Worm (Caenorhabditis elegans) whole organism, L1 larva: Measurements from ENCODE around the gene C07A9.13.

Experiments
- blmp-1 ChIP-seq: fragments of 150-350 bp; optimal IDR thresholded peaks from 2 replicates; lab custom pipeline; 2014; ENCODE audit warnings: missing biosample characterization, missing genetic modification characterization
- ceh-8 ChIP-seq: fragments of 200-800 bp; sonication (Bioruptor generic); optimal IDR thresholded peaks from 2 replicates; lab custom pipeline; 2018; ENCODE audit warnings: mild to moderate bottlenecking, missing genetic modification characterization, moderate library complexity, missing compliant biosample characterization
- ceh-88 ChIP-seq: fragments of 200-800 bp; sonication (Bioruptor generic); IDR thresholded peaks from 2 replicates; pipeline ENCODE4 v1.3.6; 2022; ENCODE audit warnings: missing genetic modification characterization, missing compliant biosample characterization
- ceh-90 ChIP-seq: sonication (generic microtip); optimal IDR thresholded peaks from 2 replicates; lab custom pipeline; 2016; ENCODE audit warnings: missing genetic modification characterization, missing compliant biosample characterization
- efl-1 ChIP-seq, 4 experiments: fragments of 150-350 bp; optimal IDR thresholded peaks in 3 of 4; peaks in 1 of 4; 1 replicate in 1 of 4; 2 replicates in 3 of 4; lab custom pipeline; 2014; ENCODE audit warnings: missing biosample characterization in 2 of 4, missing genetic modification characterization in 2 of 4, missing genetic modification reagents in 2 of 4
- elt-2 ChIP-seq: sonication (generic microtip); optimal IDR thresholded peaks from 2 replicates; lab custom pipeline; 2016; ENCODE audit warnings: missing genetic modification characterization, mild to moderate bottlenecking, inconsistent platforms, missing compliant biosample characterization, missing genetic modification reagents
- ets-5 ChIP-seq: fragments of 200-800 bp; sonication (Bioruptor generic); IDR thresholded peaks from 2 replicates; pipeline ENCODE4 v1.3.6; 2022; ENCODE audit warnings: missing genetic modification characterization, missing compliant biosample characterization
- fkh-10 ChIP-seq: sonication (generic microtip); optimal IDR thresholded peaks from 2 replicates; lab custom pipeline; 2017; ENCODE audit warnings: missing biosample characterization, missing genetic modification reagents, missing genetic modification characterization
- fos-1 ChIP-seq: fragments of 150-350 bp; optimal IDR thresholded peaks from 2 replicates; lab custom pipeline; 2014; ENCODE audit warnings: missing biosample characterization, missing genetic modification characterization
- grh-1 ChIP-seq: fragments of 200-800 bp; sonication (Bioruptor generic); IDR thresholded peaks from 2 replicates; pipeline ENCODE4 v1.3.6; 2022; ENCODE audit warnings: missing genetic modification reagents, missing genetic modification characterization, missing compliant biosample characterization
- jun-1 ChIP-seq: fragments of 150-350 bp; optimal IDR thresholded peaks from 2 replicates; lab custom pipeline; 2014; ENCODE audit warnings: missing biosample characterization, missing genetic modification reagents, missing genetic modification characterization
- lin-14 ChIP-seq: fragments of 200-800 bp; sonication (Bioruptor generic); optimal IDR thresholded peaks from 2 replicates; lab custom pipeline; 2018; ENCODE audit warnings: mild to moderate bottlenecking, missing genetic modification characterization, moderate library complexity, missing compliant biosample characterization
- mdl-1 ChIP-seq, 2 experiments: fragments of 150-350 bp; optimal IDR thresholded peaks; 2 replicates each; lab custom pipeline; 2014 to 2017; ENCODE audit warnings: missing biosample characterization in 2 of 2, missing genetic modification characterization in 2 of 2, inconsistent platforms in 1 of 2
- mef-2 ChIP-seq: fragments of 150-350 bp; optimal IDR thresholded peaks from 2 replicates; lab custom pipeline; 2014; ENCODE audit warnings: missing biosample characterization, missing genetic modification characterization
- nhr-237 ChIP-seq: fragments of 150-350 bp; optimal IDR thresholded peaks from 2 replicates; lab custom pipeline; 2014; ENCODE audit warnings: missing biosample characterization, missing genetic modification characterization
- nhr-71 ChIP-seq: sonication (generic microtip); optimal IDR thresholded peaks from 2 replicates; lab custom pipeline; 2016; ENCODE audit warnings: mild to moderate bottlenecking, missing genetic modification characterization, moderate library complexity, missing compliant biosample characterization
- nhr-77 ChIP-seq: fragments of 150-350 bp; optimal IDR thresholded peaks from 2 replicates; lab custom pipeline; 2014; ENCODE audit warnings: missing biosample characterization, missing genetic modification characterization
- nhr-90 ChIP-seq: sonication (generic microtip); optimal IDR thresholded peaks from 2 replicates; lab custom pipeline; 2016; ENCODE audit warnings: mild to moderate bottlenecking, missing genetic modification characterization, missing compliant biosample characterization; ENCODE audit not compliant: poor library complexity
- pag-3 ChIP-seq: sonication (generic microtip); optimal IDR thresholded peaks from 2 replicates; lab custom pipeline; 2017; ENCODE audit warnings: missing genetic modification characterization, mild to moderate bottlenecking, missing compliant biosample characterization, antibody characterized with exemption, borderline replicate concordance; ENCODE audit not compliant: insufficient read depth
- rnt-1 ChIP-seq: sonication (generic microtip); optimal IDR thresholded peaks from 2 replicates; lab custom pipeline; 2016; ENCODE audit warnings: mild to moderate bottlenecking, missing genetic modification characterization, moderate library complexity, missing compliant biosample characterization
- sox-4 ChIP-seq: sonication (generic microtip); optimal IDR thresholded peaks from 2 replicates; lab custom pipeline; 2016; ENCODE audit warnings: missing genetic modification characterization, missing compliant biosample characterization
- swsn-7 ChIP-seq: sonication (generic microtip); optimal IDR thresholded peaks from 2 replicates; lab custom pipeline; 2016; ENCODE audit warnings: missing genetic modification characterization, missing compliant biosample characterization
- tbx-2 ChIP-seq: sonication (generic microtip); optimal IDR thresholded peaks from 2 replicates; lab custom pipeline; 2016; ENCODE audit warnings: missing genetic modification characterization, missing compliant biosample characterization
- zip-4 ChIP-seq: fragments of 200-800 bp; sonication (Bioruptor generic); optimal IDR thresholded peaks from 2 replicates; lab custom pipeline; 2018; ENCODE audit warnings: mild to moderate bottlenecking, missing genetic modification characterization, moderate library complexity, missing compliant biosample characterization
- ztf-11 ChIP-seq, 2 experiments: sonication (generic microtip); optimal IDR thresholded peaks; 2 replicates each; lab custom pipeline; 2016 to 2017; ENCODE audit warnings: missing genetic modification characterization in 2 of 2, missing biosample characterization in 1 of 2, missing compliant biosample characterization in 1 of 2

Gene C07A9.13

ce11 chrIII:9717243-9717642 lies 36.1 kb upstream of the C07A9.13 start (continued):
- TF ChIP-seq jun-1 (tag; lab: Kevin White, UChicago) = peak; percentile 4
- peak; percentile 62; the same call in 1 of the 2 replicates for TF ChIP-seq ceh-88 (GFP tag; lab: Robert Waterston, UW)
- TF ChIP-seq nhr-237 (tag; lab: Kevin White, UChicago) = no peak
- no peak for TF ChIP-seq mef-2
- peak; percentile 40 for TF ChIP-seq nhr-77
- peak; percentile 64 for TF ChIP-seq lin-14 (GFP tag; lab: Kevin White, UChicago)
- peak; percentile 64 for TF ChIP-seq zip-4 (GFP tag; lab: Kevin White, UChicago)
- peak in 1 of 2 experiments; percentile 37 for TF ChIP-seq ztf-11 (tag; optimal IDR thresholded peaks at IDR 0.05; lab: Kevin White, UChicago)
- peak; percentile 78 for TF ChIP-seq swsn-7 (tag; lab: Kevin White, UChicago)
- TF ChIP-seq nhr-90 (tag; lab: Kevin White, UChicago) = peak; percentile 91
- TF ChIP-seq fos-1 (tag; lab: Kevin White, UChicago) = peak; percentile 44
- TF ChIP-seq ceh-90 (tag; lab: Kevin White, UChicago) = peak; percentile 20
- TF ChIP-seq rnt-1 = peak; percentile 90

- TF ChIP-seq pag-3 (tag; lab: Kevin White, UChicago) (no peak), elt-2 (tag; lab: Kevin White, UChicago) (peak; percentile 50), lin-14 (GFP tag; lab: Kevin White, UChicago) (no peak), nhr-71 (peak; percentile 29)
- TF ChIP-seq, all 84 proteins: peak for 2
These were observed 33.6 kb upstream of the C07A9.13 start for ce11 chrIII:9714731-9715130.

DNA sequence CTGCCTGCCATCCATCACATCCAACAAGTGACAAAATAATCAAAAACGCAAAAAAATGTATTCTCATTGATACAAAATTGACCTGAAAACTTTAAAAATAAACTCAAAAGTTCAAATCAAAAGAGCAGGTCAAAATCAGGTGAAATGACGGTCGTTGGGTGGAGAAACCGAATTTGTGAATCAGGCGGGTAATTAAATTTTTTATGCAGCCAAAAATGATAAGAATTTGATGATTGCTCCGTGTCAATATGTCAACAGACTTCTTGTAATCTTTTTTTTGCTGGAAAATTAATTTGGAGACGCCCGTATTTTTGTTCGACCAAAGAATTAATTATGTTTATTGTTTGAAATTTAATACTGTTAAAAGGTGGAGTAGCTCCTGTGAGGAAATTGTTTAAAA lies 32.8 kb upstream of the C07A9.13 start, which contains the start of gene ncx-6:
TSS of gene ncx-6 (minus strand) at position 88 of the 400 bp plus-strand sequence.
- TF ChIP-seq elt-2 (tag; lab: Kevin White, UChicago) (peak; percentile 34), ceh-8 (GFP tag; lab: Kevin White, UChicago) (no peak)

DNA sequence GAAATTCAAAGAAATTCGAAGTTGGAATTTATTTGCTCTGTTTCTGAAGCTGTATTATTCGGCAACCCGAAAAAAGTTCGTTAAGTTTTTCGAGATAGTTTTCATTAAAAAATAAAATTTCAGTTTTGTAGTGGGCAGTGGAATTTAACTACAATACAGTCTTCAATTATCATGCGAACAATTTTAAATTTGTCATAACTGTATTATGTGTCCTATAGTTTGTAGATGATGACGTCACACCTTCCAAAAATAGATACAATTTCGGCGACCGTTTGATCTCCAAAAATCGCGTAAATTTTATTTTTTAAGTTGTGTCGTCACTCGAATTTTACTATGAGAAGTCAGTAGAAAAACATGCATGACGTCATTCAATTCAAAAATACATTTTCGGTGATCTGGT lies 32.1 kb upstream of the C07A9.13 start:
- no peak for TF ChIP-seq tbx-2 (tag; lab: Kevin White, UChicago)

DNA sequence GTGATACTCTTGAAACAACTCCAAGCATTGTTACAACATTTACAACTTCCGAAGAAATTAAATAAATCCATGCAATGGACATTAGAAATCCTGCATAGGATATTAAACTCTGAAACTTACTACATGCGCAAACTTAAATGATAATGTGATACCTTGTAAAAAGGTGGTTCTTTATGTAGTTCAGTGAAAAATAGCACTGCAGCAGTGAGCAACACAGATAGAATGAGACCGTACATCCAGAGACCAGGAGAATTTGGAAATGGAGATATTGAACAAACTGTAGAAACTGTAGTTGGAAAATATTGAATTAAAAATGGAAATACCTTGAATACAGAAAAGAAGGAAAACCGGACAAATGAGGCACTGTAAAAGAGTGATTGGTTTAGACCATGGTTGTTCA lies 30.1 kb upstream of the C07A9.13 start:
- no peak for TF ChIP-seq tbx-2 (tag; lab: Kevin White, UChicago)
- TF ChIP-seq mdl-1 (tag; optimal IDR thresholded peaks at IDR 0.05; lab: Kevin White, UChicago) = no peak
- TF ChIP-seq fkh-10 (GFP tag; lab: Kevin White, UChicago) = no peak
- no peak for TF ChIP-seq grh-1 (GFP tag; lab: Robert Waterston, UW)
- TF ChIP-seq, all 84 proteins: peak for 0

- TF ChIP-seq sox-4 (no peak), blmp-1 (peak; percentile 41)
These were observed 24.2 kb upstream of the C07A9.13 start for ce11 chrIII:9705157-9705905.

DNA sequence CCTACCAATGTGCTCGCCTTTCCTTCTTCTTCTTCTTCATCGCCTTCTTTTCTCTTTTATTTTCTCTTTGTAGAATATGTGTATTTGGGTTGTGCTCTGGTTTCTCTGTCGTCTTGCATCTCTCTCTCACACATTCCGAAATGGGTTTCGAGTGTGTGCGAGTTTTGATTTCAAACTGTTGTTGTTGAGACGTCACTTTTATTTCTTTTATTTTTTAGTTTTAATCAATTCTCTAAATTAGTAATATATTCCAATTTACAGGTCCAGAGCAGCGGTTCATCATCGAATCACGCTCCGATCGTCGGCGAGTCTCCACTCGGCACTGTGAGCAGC lies 23.5 kb upstream of the C07A9.13 start:
- TF ChIP-seq ets-5 (GFP tag; lab: Robert Waterston, UW) (no peak), lin-14 (GFP tag; lab: Kevin White, UChicago) (peak; percentile 1), efl-1 (optimal IDR thresholded peaks at IDR 0.05; lab: Kevin White, UChicago) (no peak), efl-1 (GFP tag; optimal IDR thresholded peaks at IDR 0.05 in 1 of 2; lab: Kevin White, UChicago) (peak in 1 of 2 experiments; percentile 51)
